Fruit fly (Drosophila melanogaster): ENCODE results near the gene CG8924.
A peak's percentile ranks its signal among the peaks of the same experiment; 100 is the strongest.

The CG8924 gene

dm6 chrX:15909564-15910284, 31.2 kb upstream of the CG8924 start, which contains the start of gene CycD (continued):
- TF ChIP-seq CG13123 (GFP tag; optimal IDR thresholded peaks at IDR 0.05): no peak
- peak; percentile 68 for TF ChIP-seq dmrt11E (tag; optimal IDR thresholded peaks at IDR 0.05)
- TF ChIP-seq B-H1 (GFP tag; IDR thresholded peaks at IDR 0.05): no peak
- no peak for TF ChIP-seq Oli (tag; optimal IDR thresholded peaks at IDR 0.05)
- TF ChIP-seq vnd (GFP tag; IDR thresholded peaks at IDR 0.05; ENCODE audit: partially characterized antibody): peak; percentile 36; the same call in 1 of the 3 replicates
- no peak for TF ChIP-seq YL-1 (GFP tag; optimal IDR thresholded peaks at IDR 0.05)
- TF ChIP-seq dysf (GFP tag; IDR thresholded peaks at IDR 0.05): peak; percentile 66; the same call in 2 of the 3 replicates
- TF ChIP-seq en (GFP tag; optimal IDR thresholded peaks at IDR 0.05): no peak
- peak; percentile 98 for TF ChIP-seq CG15514 (GFP tag; optimal IDR thresholded peaks at IDR 0.05)
- TF ChIP-seq Sry-δ (GFP tag; optimal IDR thresholded peaks at IDR 0.05): peak; percentile 76
- peak; percentile 81 for TF ChIP-seq phol (tag; optimal IDR thresholded peaks at IDR 0.05)
- no peak for TF ChIP-seq CG12942 (GFP tag; optimal IDR thresholded peaks at IDR 0.05)
- no peak for TF ChIP-seq CG31388 (GFP tag; optimal IDR thresholded peaks at IDR 0.05)
- peak; percentile 65 for TF ChIP-seq onecut (GFP tag; IDR thresholded peaks at IDR 0.05)
- no peak for TF ChIP-seq ro (GFP tag; IDR thresholded peaks at IDR 0.05)
- peak; percentile 29 for TF ChIP-seq lilli (GFP tag; optimal IDR thresholded peaks at IDR 0.05)
- TF ChIP-seq CG13296 (GFP tag; optimal IDR thresholded peaks at IDR 0.05): no peak
- no peak for TF ChIP-seq grn (GFP tag; optimal IDR thresholded peaks at IDR 0.05)
- TF ChIP-seq CG42726 (GFP tag; IDR thresholded peaks at IDR 0.05; ENCODE audit: partially characterized antibody): peak; percentile 62; the same call in 1 of the 2 replicates
- peak; percentile 32 for TF ChIP-seq CG7786 (GFP tag; optimal IDR thresholded peaks at IDR 0.05)
- no peak for TF ChIP-seq cas (GFP tag; IDR thresholded peaks at IDR 0.05)
- no peak for TF ChIP-seq unpg (GFP tag; optimal IDR thresholded peaks at IDR 0.05)
- TF ChIP-seq mld (GFP tag; IDR thresholded peaks at IDR 0.05; ENCODE audit: partially characterized antibody): 0 out of 3 replicates have a peak, but pooled peaks have one; percentile 16
- TF ChIP-seq dm (GFP tag; optimal IDR thresholded peaks at IDR 0.05): peak; percentile 5
- 0 out of 2 replicates have a peak, but pooled peaks have one; percentile 5 for TF ChIP-seq CG14014 (GFP tag; IDR thresholded peaks at IDR 0.05)
- no peak for TF ChIP-seq Sry-β (GFP tag; optimal IDR thresholded peaks at IDR 0.05)
- TF ChIP-seq otp (GFP tag; IDR thresholded peaks at IDR 0.05): no peak
- no peak for TF ChIP-seq CG2202 (tag; optimal IDR thresholded peaks at IDR 0.05)
- TF ChIP-seq NfI (GFP tag; optimal IDR thresholded peaks at IDR 0.05): no peak
- TF ChIP-seq E2f2 (GFP tag; IDR thresholded peaks at IDR 0.05): peak; percentile 34; the same call in 1 of the 2 replicates
- no peak for TF ChIP-seq CG3407 (GFP tag; optimal IDR thresholded peaks at IDR 0.05)
- no peak for TF ChIP-seq pum (GFP tag; optimal IDR thresholded peaks at IDR 0.05)
- no peak for TF ChIP-seq CG30431 (GFP tag; optimal IDR thresholded peaks at IDR 0.05)
- no peak for TF ChIP-seq D19B (GFP tag; optimal IDR thresholded peaks at IDR 0.05)
- peak; percentile 62 for TF ChIP-seq gem (tag; optimal IDR thresholded peaks at IDR 0.05)
- TF ChIP-seq pita (GFP tag; optimal IDR thresholded peaks at IDR 0.05): no peak
- TF ChIP-seq HLH4C (GFP tag; IDR thresholded peaks at IDR 0.05; ENCODE audit: partially characterized antibody): peak; percentile 48
- peak; percentile 45 for TF ChIP-seq CG33213 (GFP tag; optimal IDR thresholded peaks at IDR 0.05)
- TF ChIP-seq CG11456 (GFP tag; IDR thresholded peaks at IDR 0.05): no peak
- peak; percentile 27 for TF ChIP-seq shn (GFP tag; optimal IDR thresholded peaks at IDR 0.05)
- peak; percentile 55 for TF ChIP-seq Dref (GFP tag; IDR thresholded peaks at IDR 0.05)
- TF ChIP-seq Med (GFP tag): peak; percentile 81
- peak; percentile 53; the same call in 1 of the 2 replicates for TF ChIP-seq CG10959 (GFP tag; IDR thresholded peaks at IDR 0.05)
- no peak for TF ChIP-seq cato (GFP tag; optimal IDR thresholded peaks at IDR 0.05; ENCODE audit: borderline replicate concordance)
- peak; percentile 42; the same call in 1 of the 2 replicates for TF ChIP-seq MBD-R2 (GFP tag; IDR thresholded peaks at IDR 0.05)
- TF ChIP-seq hbn (GFP tag; IDR thresholded peaks at IDR 0.05; ENCODE audit: partially characterized antibody): no peak
- TF ChIP-seq CG15269 (tag; optimal IDR thresholded peaks at IDR 0.05): no peak
- TF ChIP-seq CG16813 (GFP tag; IDR thresholded peaks at IDR 0.05; ENCODE audit: partially characterized antibody): peak; percentile 54; the same call in 1 of the 3 replicates
- no peak for TF ChIP-seq br (optimal IDR thresholded peaks at IDR 0.05)

Data from whole organism, embryonic.